Fruit fly (Drosophila melanogaster): ENCODE data around the gene CG4393.

Gene CG4393

DNA sequence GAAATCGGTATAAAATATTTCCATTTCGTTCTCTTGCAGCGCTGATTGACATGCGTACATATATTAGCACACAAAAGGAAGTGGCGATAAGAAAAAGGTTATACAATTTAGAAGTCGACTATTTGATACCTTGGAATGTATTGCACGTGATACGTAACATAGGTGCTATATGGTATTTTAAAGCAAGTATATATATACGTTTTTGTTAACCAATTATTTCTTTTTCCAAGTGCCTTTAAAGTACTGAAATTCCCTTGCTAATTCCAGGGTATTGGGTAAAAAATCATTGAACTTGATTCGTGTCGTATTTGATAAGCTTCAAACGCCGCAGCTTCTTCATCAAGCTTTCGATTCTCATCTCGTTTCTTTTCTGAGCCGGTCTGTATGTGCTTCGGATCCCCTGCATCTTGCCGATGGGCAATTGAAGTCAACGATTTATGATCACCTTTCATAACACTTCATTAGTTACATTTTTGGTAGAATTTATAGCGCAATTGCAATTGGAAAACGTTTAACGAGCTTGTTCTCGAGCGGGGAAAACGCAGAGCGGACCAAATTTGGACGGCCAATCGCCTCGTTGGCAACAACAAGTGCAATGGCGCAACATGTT, 21.0 kb downstream of the CG4393 start, which contains the start of gene CG4408 (continued):
- TF ChIP-seq CG11294 (GFP tag; IDR thresholded peaks at IDR 0.05) (peak; percentile 43; the same call in 1 of the 2 replicates), ss (GFP tag; optimal IDR thresholded peaks at IDR 0.05) (peak; percentile 10 to 16), eg (GFP tag; IDR thresholded peaks at IDR 0.05) (peak; percentile 76), Met (GFP tag; optimal IDR thresholded peaks at IDR 0.05) (peak; percentile 91), Eip78C (GFP tag) (peak; percentile 85), Sox14 (GFP tag; optimal IDR thresholded peaks at IDR 0.05) (peak; percentile 87), achi (GFP tag; optimal IDR thresholded peaks at IDR 0.05) (peak; percentile 69), Sox102F (GFP tag; optimal IDR thresholded peaks at IDR 0.05) (peak; percentile 91), CG6276 (GFP tag; optimal IDR thresholded peaks at IDR 0.05) (peak; percentile 52), dac (GFP tag; optimal IDR thresholded peaks at IDR 0.05) (no peak), CG32006 (GFP tag; optimal IDR thresholded peaks at IDR 0.05) (peak; percentile 73), CG34406 (GFP tag; optimal IDR thresholded peaks at IDR 0.05) (peak; percentile 70), CG7368 (GFP tag; optimal IDR thresholded peaks at IDR 0.05) (peak; percentile 75), CG11762 (GFP tag; optimal IDR thresholded peaks at IDR 0.05; ENCODE audit: insufficient read depth) (peak; percentile 55), CG16779 (tag; optimal IDR thresholded peaks at IDR 0.05) (peak; percentile 40), Smox (GFP tag; optimal IDR thresholded peaks at IDR 0.05) (peak; percentile 89), fkh (GFP tag; optimal IDR thresholded peaks at IDR 0.05) (no peak)

DNA sequence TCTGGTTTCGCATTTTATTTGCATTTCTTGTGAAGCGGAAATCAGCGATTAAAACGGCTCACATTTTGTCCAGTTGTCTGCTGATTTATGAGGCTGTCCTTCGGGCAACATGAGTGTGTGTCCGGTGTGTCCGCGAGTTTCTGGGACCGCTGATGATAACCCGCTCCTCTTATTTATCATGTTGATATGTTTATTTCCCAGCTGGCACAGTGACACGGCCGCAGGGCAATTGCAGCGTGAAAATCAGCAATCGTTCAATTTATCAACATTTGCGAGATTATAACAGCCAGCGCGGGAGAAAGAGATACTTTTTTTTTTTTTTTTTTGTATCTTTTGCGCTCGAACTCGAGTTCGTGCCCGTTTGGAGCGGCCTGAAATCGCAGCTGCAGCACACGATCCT, 24.2 kb downstream of the CG4393 start:
- no peak for TF ChIP-seq achi (GFP tag; optimal IDR thresholded peaks at IDR 0.05)
- TF ChIP-seq svp (GFP tag) = peak; percentile 94

DNA sequence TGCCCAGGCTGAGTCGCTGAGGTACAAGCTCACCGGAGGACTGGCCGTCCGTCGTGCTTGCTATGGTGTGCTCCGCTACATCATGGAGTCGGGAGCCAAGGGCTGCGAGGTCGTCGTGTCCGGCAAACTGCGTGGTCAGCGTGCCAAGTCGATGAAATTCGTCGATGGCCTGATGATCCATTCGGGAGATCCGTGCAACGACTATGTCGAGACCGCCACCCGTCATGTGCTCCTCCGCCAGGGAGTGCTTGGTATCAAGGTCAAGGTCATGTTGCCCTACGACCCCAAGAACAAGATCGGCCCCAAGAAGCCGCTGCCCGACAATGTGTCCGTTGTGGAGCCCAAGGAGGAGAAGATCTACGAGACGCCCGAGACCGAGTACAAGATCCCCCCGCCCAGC, 25.2 kb downstream of the CG4393 start:
- TF ChIP-seq CG9139 (GFP tag; optimal IDR thresholded peaks at IDR 0.05) (no peak), svp (GFP tag) (peak; percentile 70)

DNA sequence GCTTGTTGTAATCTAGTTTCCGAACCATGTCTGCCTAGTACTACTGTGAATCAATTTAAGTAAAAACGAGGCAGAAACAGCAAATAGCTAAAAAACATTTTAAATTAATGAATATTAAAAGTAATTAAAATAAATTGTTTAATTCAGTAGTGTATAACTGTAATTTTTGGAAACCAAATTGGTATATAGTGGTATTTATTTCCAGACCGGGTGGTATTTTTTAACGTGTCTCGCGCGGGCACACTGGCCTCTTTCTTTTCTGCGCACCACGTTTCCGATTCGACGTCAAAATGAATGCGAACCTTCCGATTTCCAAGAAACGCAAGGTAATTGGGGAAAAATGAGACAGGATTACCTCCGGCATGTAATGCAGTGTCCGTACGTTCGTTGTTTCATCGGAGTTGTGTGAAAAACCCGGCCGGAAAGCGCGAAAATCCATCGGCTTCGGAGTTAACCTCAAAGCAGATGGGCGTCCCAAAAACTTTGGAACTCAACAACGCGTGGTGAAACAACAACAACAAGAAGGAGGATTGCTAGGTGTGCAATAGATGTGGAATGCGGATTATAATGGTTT, 25.9 kb downstream of the CG4393 start, which contains the start of gene RpS3:
Gene RpS3, plus strand, starts transcription at position 248 of the 574 bp plus-strand sequence.
- TF ChIP-seq Hr4 (GFP tag; optimal IDR thresholded peaks at IDR 0.05) = no peak
- no peak for TF ChIP-seq acj6 (GFP tag; optimal IDR thresholded peaks at IDR 0.05)
- TF ChIP-seq CG34406 (GFP tag; optimal IDR thresholded peaks at IDR 0.05) = peak; percentile 4
- no peak for TF ChIP-seq Hr39 (GFP tag; optimal IDR thresholded peaks at IDR 0.05)
- TF ChIP-seq CG15336 (GFP tag; IDR thresholded peaks at IDR 0.05) = no peak
- TF ChIP-seq Eip78C (GFP tag) = peak; percentile 64
- no peak for TF ChIP-seq Hr38 (GFP tag; optimal IDR thresholded peaks at IDR 0.05)
- TF ChIP-seq CG6854 (GFP tag; optimal IDR thresholded peaks at IDR 0.05) = peak; percentile 80
- TF ChIP-seq CG6276 (GFP tag; optimal IDR thresholded peaks at IDR 0.05) = peak; percentile 8
- TF ChIP-seq CG11902 (GFP tag; optimal IDR thresholded peaks at IDR 0.05) = no peak
- peak; percentile 98 for TF ChIP-seq achi (GFP tag; optimal IDR thresholded peaks at IDR 0.05)
- TF ChIP-seq fkh (GFP tag; optimal IDR thresholded peaks at IDR 0.05) = peak; percentile 15
- peak; percentile 14 for TF ChIP-seq svp (GFP tag)
- no peak for TF ChIP-seq fd59A (GFP tag; optimal IDR thresholded peaks at IDR 0.05)
- TF ChIP-seq Sox102F (GFP tag; optimal IDR thresholded peaks at IDR 0.05) = peak; percentile 1
- no peak; the same call in 2 of the 3 replicates for TF ChIP-seq eg (GFP tag; IDR thresholded peaks at IDR 0.05)
- TF ChIP-seq CG6792 (GFP tag; optimal IDR thresholded peaks at IDR 0.05) = no peak
- TF ChIP-seq Lpt (GFP tag; optimal IDR thresholded peaks at IDR 0.05) = no peak
- TF ChIP-seq Ets96B (tag; optimal IDR thresholded peaks at IDR 0.05) = peak; percentile 35
- TF ChIP-seq topi (GFP tag; optimal IDR thresholded peaks at IDR 0.05) = peak; percentile 18
- peak; percentile 5 for TF ChIP-seq CG3919 (GFP tag; optimal IDR thresholded peaks at IDR 0.05)
- peak; percentile 14 for TF ChIP-seq net (GFP tag; optimal IDR thresholded peaks at IDR 0.05)
- no peak for TF ChIP-seq CG31627 (GFP tag; optimal IDR thresholded peaks at IDR 0.05)
- TF ChIP-seq vri (GFP tag; optimal IDR thresholded peaks at IDR 0.05) = no peak
- peak; percentile 25 to 49 for TF ChIP-seq ss (GFP tag; optimal IDR thresholded peaks at IDR 0.05)

Measured in whole organism, prepupa.